Fruit fly (Drosophila melanogaster): ENCODE results near the gene Tcs6.

DNA sequence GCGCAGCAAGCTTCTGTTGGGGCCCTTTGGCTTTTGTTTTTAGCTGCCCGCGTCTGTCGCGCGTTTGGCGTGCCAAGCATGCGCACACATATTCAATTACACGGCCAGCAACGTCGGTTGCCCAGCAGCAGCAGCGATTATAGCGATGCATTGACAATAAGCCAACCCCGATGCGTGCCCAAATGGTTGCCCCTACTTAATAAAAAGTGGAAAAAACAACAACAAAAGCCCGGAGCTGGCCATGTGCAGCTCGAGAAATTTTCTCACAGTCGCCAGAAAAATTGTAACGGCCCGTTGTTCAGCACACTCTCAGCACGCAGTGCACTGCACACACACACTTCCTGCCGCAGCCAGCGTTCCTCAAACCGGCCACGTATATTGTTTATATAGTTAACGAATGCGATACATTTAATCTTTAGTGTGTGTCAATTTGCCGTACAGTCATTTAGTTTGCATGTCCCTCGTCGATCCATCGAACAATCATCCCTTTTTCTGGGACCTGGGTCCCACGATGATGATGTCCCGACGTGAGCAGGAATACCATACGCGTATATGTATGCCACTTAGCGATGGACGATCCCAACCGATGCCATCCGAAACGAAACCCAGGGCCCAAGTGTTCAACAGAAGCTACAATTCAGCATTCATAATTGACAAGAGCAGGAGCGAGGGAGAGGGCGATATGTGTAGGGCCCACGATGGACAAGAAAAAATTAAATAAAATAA lies 23.2 kb downstream of the Tcs6 start:
- no peak for TF ChIP-seq insv (optimal IDR thresholded peaks at IDR 0.05)
- TF ChIP-seq psq (optimal IDR thresholded peaks at IDR 0.05), result no peak
- TF ChIP-seq Myc (optimal IDR thresholded peaks at IDR 0.05), result no peak
- no peak for TF ChIP-seq Sin3A (optimal IDR thresholded peaks at IDR 0.05)
